Worm (Caenorhabditis elegans): ENCODE measurements around the gene nphp-1.

- TF ChIP-seq ceh-13 (GFP tag; optimal IDR thresholded peaks at IDR 0.05) (no peak), aly-1 (tag; optimal IDR thresholded peaks at IDR 0.05) (no peak)
These were observed 43.2 kb downstream of the nphp-1 start for ce11 chrII:10608821-10609220.
